Worm (Caenorhabditis elegans): Measurements from ENCODE around the gene tps-1.

tps-1 gene

DNA sequence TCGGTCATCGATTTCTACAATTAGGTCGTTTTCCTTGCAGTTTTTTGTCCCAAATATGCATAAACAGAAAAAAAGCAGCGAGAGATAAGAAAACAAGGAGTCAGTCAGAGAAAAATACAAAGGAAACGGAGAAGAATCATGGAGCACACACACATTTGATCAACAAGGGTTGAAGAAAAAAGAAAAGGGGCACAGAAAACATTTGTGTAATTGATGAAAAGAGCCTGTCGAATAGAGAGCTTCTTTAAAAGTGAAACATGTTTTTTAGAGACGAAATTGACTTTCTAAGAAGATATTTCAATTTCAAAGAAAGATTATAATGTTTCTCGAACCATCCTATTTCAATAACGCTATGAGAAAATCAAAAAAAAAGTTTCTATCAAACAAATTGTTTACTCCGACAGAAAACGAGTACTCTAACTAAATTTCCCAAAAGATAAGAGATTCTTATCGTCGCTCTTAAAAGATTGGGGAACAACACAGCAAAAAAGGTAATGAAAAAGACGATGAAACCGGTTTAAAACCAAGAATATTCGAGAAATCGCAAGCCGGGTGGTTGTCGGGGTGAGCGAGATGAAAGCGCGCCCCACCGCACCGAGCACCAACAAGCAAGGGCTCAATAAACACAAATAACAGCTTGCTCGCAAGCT, at the start of gene tps-1 (continued):
- TF ChIP-seq dsc-1 (tag; optimal IDR thresholded peaks at IDR 0.05) = peak; percentile 67
- TF ChIP-seq Y116A8C.19 (tag; optimal IDR thresholded peaks at IDR 0.05; ENCODE audit: borderline replicate concordance) = no peak
- TF ChIP-seq unc-30 (tag; optimal IDR thresholded peaks at IDR 0.05) = no peak
- TF ChIP-seq nhr-84 (tag; optimal IDR thresholded peaks at IDR 0.05) = no peak
- no peak for TF ChIP-seq ztf-4 (tag; optimal IDR thresholded peaks at IDR 0.05)
- TF ChIP-seq nhr-237 (tag; optimal IDR thresholded peaks at IDR 0.05) = no peak
- TF ChIP-seq fos-1 (tag; optimal IDR thresholded peaks at IDR 0.05) = no peak
- TF ChIP-seq lin-13 (GFP tag; optimal IDR thresholded peaks at IDR 0.05) = no peak
- no peak for TF ChIP-seq egl-13 (tag; optimal IDR thresholded peaks at IDR 0.05)
- no peak for TF ChIP-seq ceh-63 (GFP tag; optimal IDR thresholded peaks at IDR 0.05)
- TF ChIP-seq ces-1 (GFP tag; optimal IDR thresholded peaks at IDR 0.05) = no peak
- TF ChIP-seq unc-98 (GFP tag; IDR thresholded peaks at IDR 0.05) = no peak
- TF ChIP-seq ceh-88 (GFP tag; IDR thresholded peaks at IDR 0.05) = no peak
- peak; percentile 51 for TF ChIP-seq nhr-20 (tag; optimal IDR thresholded peaks at IDR 0.05)
- TF ChIP-seq dpl-1 (GFP tag; optimal IDR thresholded peaks at IDR 0.05) = no peak
- no peak for TF ChIP-seq mef-2 (tag; optimal IDR thresholded peaks at IDR 0.05)
- TF ChIP-seq ceh-82 (tag; optimal IDR thresholded peaks at IDR 0.05) = peak in 1 of 3 experiments; percentile 16
- no peak for TF ChIP-seq hlh-4 (tag; optimal IDR thresholded peaks at IDR 0.05)
- no peak for TF ChIP-seq aha-1 (tag; optimal IDR thresholded peaks at IDR 0.05)
- TF ChIP-seq C34B4.2 (tag; optimal IDR thresholded peaks at IDR 0.05) = no peak
- no peak for TF ChIP-seq jun-1 (tag; optimal IDR thresholded peaks at IDR 0.05)
- no peak for TF ChIP-seq sup-37 (GFP tag; optimal IDR thresholded peaks at IDR 0.05)
- TF ChIP-seq C16A3.4 (tag; optimal IDR thresholded peaks at IDR 0.05) = no peak
- TF ChIP-seq snu-23 (GFP tag; optimal IDR thresholded peaks at IDR 0.05) = peak; percentile 58
- TF ChIP-seq mab-9 (GFP tag; IDR thresholded peaks at IDR 0.05) = no peak
- no peak for TF ChIP-seq xbp-1 (tag; optimal IDR thresholded peaks at IDR 0.05)
- no peak for TF ChIP-seq alr-1 (tag; optimal IDR thresholded peaks at IDR 0.05; ENCODE audit: borderline replicate concordance)
- no peak for TF ChIP-seq nhr-77 (tag; optimal IDR thresholded peaks at IDR 0.05)
- no peak for TF ChIP-seq isw-1 (GFP tag; IDR thresholded peaks at IDR 0.05)
- TF ChIP-seq ceh-8 (GFP tag; optimal IDR thresholded peaks at IDR 0.05) = no peak
- no peak for TF ChIP-seq ceh-90 (tag; optimal IDR thresholded peaks at IDR 0.05)
- TF ChIP-seq pag-3 (tag; optimal IDR thresholded peaks at IDR 0.05; ENCODE audit: borderline replicate concordance, insufficient read depth) = no peak

ce11 chrX:17521425-17521824, 47.1 kb upstream of the tps-1 start:
- TF ChIP-seq lsy-2 (tag; optimal IDR thresholded peaks at IDR 0.05) (peak in 1 of 2 experiments; percentile 17), C04F5.9 (tag; optimal IDR thresholded peaks at IDR 0.05) (no peak), elt-3 (tag; optimal IDR thresholded peaks at IDR 0.05) (no peak)

DNA sequence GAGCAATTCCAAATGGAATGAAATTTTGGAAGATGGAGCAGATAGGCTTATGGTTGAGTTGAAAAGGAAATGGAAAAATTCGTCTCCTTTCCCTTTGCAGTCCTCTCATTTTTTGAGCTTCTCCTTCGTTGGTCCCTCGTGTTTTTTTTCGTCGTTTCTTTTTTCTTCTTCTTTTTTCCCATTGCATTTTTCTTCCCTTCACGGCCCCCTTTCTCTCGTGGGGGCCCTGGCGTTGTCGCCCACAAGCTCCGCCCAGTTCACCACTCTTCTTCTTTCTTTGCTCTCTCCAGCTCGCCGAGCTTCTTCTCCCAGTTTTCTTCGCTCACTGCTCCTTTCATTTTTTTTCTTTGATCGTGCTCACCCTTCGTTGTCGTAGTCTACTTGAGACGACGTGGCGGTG, 45.1 kb upstream of the tps-1 start:
- TF ChIP-seq lsy-2 (tag; optimal IDR thresholded peaks at IDR 0.05) = peak in 1 of 2 experiments; percentile 32
- no peak for TF ChIP-seq fos-1 (tag; optimal IDR thresholded peaks at IDR 0.05)
- TF ChIP-seq nhr-19 (GFP tag; conservative IDR thresholded peaks at IDR 0.05) = no peak
- peak; percentile 23 for TF ChIP-seq snu-23 (GFP tag; optimal IDR thresholded peaks at IDR 0.05)
- no peak for TF ChIP-seq pqm-1 (tag; optimal IDR thresholded peaks at IDR 0.05)
- TF ChIP-seq lin-35 (GFP tag; optimal IDR thresholded peaks at IDR 0.05) = peak in 1 of 2 experiments; percentile 7
- TF ChIP-seq ets-5 (GFP tag; IDR thresholded peaks at IDR 0.05) = no peak
- TF ChIP-seq skn-1 (tag; optimal IDR thresholded peaks at IDR 0.05) = peak; percentile 16
- TF ChIP-seq ceh-82 (tag; optimal IDR thresholded peaks at IDR 0.05) = peak in 2 of 3 experiments; percentile 7 to 24
- peak; percentile 85 for TF ChIP-seq lin-14 (GFP tag; optimal IDR thresholded peaks at IDR 0.05)
- TF ChIP-seq swsn-7 (tag; optimal IDR thresholded peaks at IDR 0.05) = peak; percentile 34
- peak; percentile 44 for TF ChIP-seq nhr-47 (tag; optimal IDR thresholded peaks at IDR 0.05)
- no peak for TF ChIP-seq hlh-4 (tag; optimal IDR thresholded peaks at IDR 0.05)
- TF ChIP-seq jun-1 (tag; optimal IDR thresholded peaks at IDR 0.05) = no peak
- TF ChIP-seq hlh-17 (GFP tag; optimal IDR thresholded peaks at IDR 0.05; ENCODE audit: borderline replicate concordance) = no peak
- peak; percentile 25 for TF ChIP-seq egl-13 (tag; optimal IDR thresholded peaks at IDR 0.05)
- TF ChIP-seq nhr-90 (tag; optimal IDR thresholded peaks at IDR 0.05; ENCODE audit: poor library complexity) = no peak
- TF ChIP-seq aha-1 (tag; optimal IDR thresholded peaks at IDR 0.05) = no peak
- no peak for TF ChIP-seq mab-9 (GFP tag; IDR thresholded peaks at IDR 0.05)
- TF ChIP-seq nhr-20 (tag; optimal IDR thresholded peaks at IDR 0.05) = no peak
- peak; percentile 57 for TF ChIP-seq nhr-71 (tag; optimal IDR thresholded peaks at IDR 0.05)
- TF ChIP-seq fkh-10 (GFP tag; optimal IDR thresholded peaks at IDR 0.05) = peak; percentile 66
- peak; percentile 46 for TF ChIP-seq rnt-1 (tag; optimal IDR thresholded peaks at IDR 0.05)
- no peak for TF ChIP-seq sox-4 (tag; optimal IDR thresholded peaks at IDR 0.05)

All from whole organism, L1 larva.